Fruit fly (Drosophila melanogaster) whole organism, embryonic: ENCODE measurements around the gene CG42815.

Experiments used
- Atf3 ChIP-seq: fragments of 200-800 bp; sonication (Bioruptor generic); optimal IDR thresholded peaks from 3 replicates; lab custom pipeline; 2016; ENCODE audit warnings: missing biosample characterization, missing genetic modification characterization
- B-H2 ChIP-seq: fragments of 200-800 bp; sonication (Bioruptor generic); optimal IDR thresholded peaks from 2 replicates; lab custom pipeline; 2018; ENCODE audit warnings: missing biosample characterization, mild to moderate bottlenecking, missing genetic modification characterization
- CG11696 ChIP-seq: fragments of 200-800 bp; sonication (Bioruptor generic); IDR thresholded peaks from 2 replicates; pipeline ENCODE4 v1.3.6; 2022; ENCODE audit warnings: missing biosample characterization, missing genetic modification characterization
- CG12659 ChIP-seq: fragments of 200-800 bp; sonication (Bioruptor generic); optimal IDR thresholded peaks from 3 replicates; lab custom pipeline; 2017; ENCODE audit warnings: mild to moderate bottlenecking, missing biosample characterization, missing genetic modification reagents, missing genetic modification characterization
- CG14710 ChIP-seq: fragments of 200-800 bp; sonication (Bioruptor generic); optimal IDR thresholded peaks from 3 replicates; lab custom pipeline; 2019; ENCODE audit warnings: missing biosample characterization, mild to moderate bottlenecking, missing genetic modification characterization, moderate library complexity
- CG14860 ChIP-seq: fragments of 200-800 bp; sonication (Bioruptor generic); IDR thresholded peaks from 3 replicates; pipeline ENCODE4 v1.3.6; 2022; ENCODE audit warnings: missing biosample characterization, missing genetic modification characterization; ENCODE audit not compliant: partially characterized antibody
- CG16779 ChIP-seq: fragments of 200-800 bp; sonication (Bioruptor generic); IDR thresholded peaks from 2 replicates; pipeline ENCODE4 v1.3.6; 2022; ENCODE audit warnings: missing biosample characterization, missing genetic modification characterization
- CG17912 ChIP-seq: fragments of 200-800 bp; sonication (Bioruptor generic); optimal IDR thresholded peaks from 2 replicates; lab custom pipeline; 2018; ENCODE audit warnings: missing biosample characterization, mild to moderate bottlenecking, missing genetic modification characterization
- CG3065 ChIP-seq: fragments of 200-800 bp; sonication (Bioruptor generic); optimal IDR thresholded peaks from 2 replicates; lab custom pipeline; 2016; ENCODE audit warnings: missing biosample characterization, missing genetic modification characterization
- CG32767 ChIP-seq: fragments of 200-800 bp; sonication (Bioruptor generic); IDR thresholded peaks from 2 replicates; pipeline ENCODE4 v1.3.6; 2022; ENCODE audit warnings: missing biosample characterization, missing genetic modification characterization
- CG4617 ChIP-seq: fragments of 200-800 bp; sonication (Bioruptor generic); optimal IDR thresholded peaks from 3 replicates; lab custom pipeline; 2016; ENCODE audit warnings: missing biosample characterization, missing genetic modification characterization, borderline replicate concordance
- CG8944 ChIP-seq: fragments of 200-800 bp; sonication (Bioruptor generic); optimal IDR thresholded peaks from 3 replicates; lab custom pipeline; 2016; ENCODE audit warnings: missing biosample characterization, missing genetic modification characterization
- CG9437 ChIP-seq: fragments of 200-800 bp; sonication (Bioruptor generic); optimal IDR thresholded peaks from 2 replicates; lab custom pipeline; 2018; ENCODE audit warnings: missing biosample characterization, mild to moderate bottlenecking, missing genetic modification characterization
- Camta ChIP-seq: fragments of 200-800 bp; sonication (Bioruptor generic); optimal IDR thresholded peaks from 2 replicates; lab custom pipeline; 2016; ENCODE audit warnings: missing biosample characterization, missing genetic modification characterization
- CoRest ChIP-seq: fragments of 200-800 bp; sonication (Bioruptor generic); optimal IDR thresholded peaks from 3 replicates; lab custom pipeline; 2018; ENCODE audit warnings: missing biosample characterization, mild to moderate bottlenecking, missing genetic modification characterization, moderate library complexity
- D ChIP-seq, 2 experiments: fragments of 200-800 bp in 1 of 2; fragments of >200 bp in 1 of 2; sonication (Bioruptor generic) in 1 of 2; optimal IDR thresholded peaks; 2 replicates in 1 of 2; 3 replicates in 1 of 2; lab custom pipeline; 2017; ENCODE audit warnings: mild to moderate bottlenecking in 1 of 2, missing biosample characterization in 1 of 2, missing genetic modification characterization in 1 of 2, missing genetic modification reagents in 1 of 2
- Dip2 ChIP-seq: fragments of 200-800 bp; sonication (Bioruptor generic); IDR thresholded peaks from 2 replicates; pipeline ENCODE4 v1.3.6; 2022; ENCODE audit warnings: missing biosample characterization, missing genetic modification characterization
- Dip3 ChIP-seq: fragments of 200-800 bp; sonication (Bioruptor generic); optimal IDR thresholded peaks from 3 replicates; lab custom pipeline; 2016; ENCODE audit warnings: missing biosample characterization, missing genetic modification characterization
- Dll ChIP-seq: fragments of 200-800 bp; sonication (Bioruptor generic); IDR thresholded peaks from 4 replicates; pipeline ENCODE4 v1.3.6; 2022; ENCODE audit warnings: missing biosample characterization, missing genetic modification characterization; ENCODE audit not compliant: partially characterized antibody
- Elba2 ChIP-seq: fragments of 200-800 bp; sonication (Bioruptor generic); optimal IDR thresholded peaks from 3 replicates; lab custom pipeline; 2016; ENCODE audit warnings: missing biosample characterization, missing genetic modification characterization
- Ets97D ChIP-seq: fragments of 200-800 bp; sonication (Bioruptor generic); optimal IDR thresholded peaks from 3 replicates; lab custom pipeline; 2016; ENCODE audit warnings: missing biosample characterization, missing genetic modification characterization
- HmgD ChIP-seq: fragments of 200-800 bp; sonication (Bioruptor generic); optimal IDR thresholded peaks from 3 replicates; lab custom pipeline; 2016; ENCODE audit warnings: missing biosample characterization, missing genetic modification characterization
- Mrtf ChIP-seq: fragments of 200-800 bp; sonication (Bioruptor generic); IDR thresholded peaks from 3 replicates; pipeline ENCODE4 v1.3.6; 2022; ENCODE audit warnings: missing biosample characterization, missing genetic modification characterization
- PHDP ChIP-seq: fragments of 200-800 bp; sonication (Bioruptor generic); optimal IDR thresholded peaks from 3 replicates; lab custom pipeline; 2018; ENCODE audit warnings: missing biosample characterization, mild to moderate bottlenecking, missing genetic modification characterization, moderate library complexity
- Ravus ChIP-seq: fragments of 200-800 bp; sonication (Bioruptor generic); IDR thresholded peaks from 2 replicates; pipeline ENCODE4 v1.3.6; 2022; ENCODE audit warnings: missing biosample characterization, missing genetic modification characterization
- Sry-δ ChIP-seq: fragments of 200-800 bp; sonication (Bioruptor generic); optimal IDR thresholded peaks from 2 replicates; lab custom pipeline; 2016; ENCODE audit warnings: missing biosample characterization, missing genetic modification characterization
- Trl ChIP-seq, 3 experiments: fragments of >200 bp in 2 of 3; fragments of 200-800 bp in 1 of 3; sonication (Bioruptor generic) in 1 of 3; optimal IDR thresholded peaks; 2 replicates in 1 of 3; 3 replicates in 2 of 3; lab custom pipeline; 2016 to 2017; ENCODE audit warnings: missing biosample characterization in 1 of 3, missing genetic modification characterization in 1 of 3
- Vsx1 ChIP-seq: fragments of 200-800 bp; sonication (Bioruptor generic); optimal IDR thresholded peaks from 2 replicates; lab custom pipeline; 2017; ENCODE audit warnings: missing biosample characterization, mild to moderate bottlenecking, missing genetic modification characterization, missing genetic modification reagents
- al ChIP-seq: fragments of 200-800 bp; sonication (Bioruptor generic); IDR thresholded peaks from 2 replicates; pipeline ENCODE4 v1.3.6; 2022; ENCODE audit warnings: missing biosample characterization, missing genetic modification characterization
- chif ChIP-seq, 2 experiments: fragments of 200-800 bp; sonication (Bioruptor generic); optimal IDR thresholded peaks; 3 replicates each; lab custom pipeline; 2016; ENCODE audit warnings: missing biosample characterization in 2 of 2, missing genetic modification characterization in 2 of 2
- dmrt99B ChIP-seq: fragments of 200-800 bp; sonication (Bioruptor generic); optimal IDR thresholded peaks from 2 replicates; lab custom pipeline; 2018; ENCODE audit warnings: missing biosample characterization, mild to moderate bottlenecking, missing genetic modification characterization, moderate library complexity
- ftz-f1 ChIP-seq: fragments of 200-800 bp; sonication (Bioruptor generic); optimal IDR thresholded peaks from 2 replicates; lab custom pipeline; 2016; ENCODE audit warnings: missing biosample characterization, missing genetic modification characterization
- gem ChIP-seq: fragments of 200-800 bp; sonication (Bioruptor generic); optimal IDR thresholded peaks from 2 replicates; lab custom pipeline; 2019; ENCODE audit warnings: missing biosample characterization, mild to moderate bottlenecking, missing genetic modification characterization, moderate library complexity
- grau ChIP-seq: fragments of 200-800 bp; optimal IDR thresholded peaks from 3 replicates; lab custom pipeline; 2019; ENCODE audit warnings: missing biosample characterization, mild to moderate bottlenecking, missing genetic modification characterization, moderate library complexity
- her ChIP-seq: fragments of 200-800 bp; sonication (Bioruptor generic); optimal IDR thresholded peaks from 2 replicates; lab custom pipeline; 2016; ENCODE audit warnings: missing biosample characterization, missing genetic modification characterization
- hkb ChIP-seq, 2 experiments: fragments of 200-800 bp in 1 of 2; fragments of >200 bp in 1 of 2; sonication (Bioruptor generic) in 1 of 2; IDR thresholded peaks in 1 of 2; optimal IDR thresholded peaks in 1 of 2; 2 replicates each; pipeline versions ENCODE4 v1.3.6 to Lab custom; 2017 to 2022; ENCODE audit warnings: missing biosample characterization in 1 of 2, missing genetic modification characterization in 1 of 2
- jing ChIP-seq: fragments of 200-800 bp; sonication (Bioruptor generic); optimal IDR thresholded peaks from 2 replicates; lab custom pipeline; 2018; ENCODE audit warnings: missing biosample characterization, mild to moderate bottlenecking, missing genetic modification characterization
- lab ChIP-seq: fragments of 200-800 bp; sonication (Bioruptor generic); optimal IDR thresholded peaks from 3 replicates; lab custom pipeline; 2017; ENCODE audit warnings: missing biosample characterization, missing genetic modification characterization, mild to moderate bottlenecking, moderate library complexity, missing genetic modification reagents
- lilli ChIP-seq: fragments of 200-800 bp; sonication (Bioruptor generic); optimal IDR thresholded peaks from 3 replicates; lab custom pipeline; 2016; ENCODE audit warnings: missing biosample characterization, missing genetic modification characterization
- nmo ChIP-seq: fragments of 200-800 bp; sonication (Bioruptor generic); optimal IDR thresholded peaks from 2 replicates; lab custom pipeline; 2018; ENCODE audit warnings: missing biosample characterization, mild to moderate bottlenecking, missing genetic modification characterization, moderate library complexity
- odd ChIP-seq: fragments of 200-800 bp; sonication (Bioruptor generic); optimal IDR thresholded peaks from 2 replicates; lab custom pipeline; 2017; ENCODE audit warnings: missing biosample characterization, mild to moderate bottlenecking, missing genetic modification characterization
- otp ChIP-seq: fragments of 200-800 bp; sonication (Bioruptor generic); IDR thresholded peaks from 3 replicates; pipeline ENCODE4, ENCODE4 v1.3.6; 2022; ENCODE audit warnings: missing biosample characterization, missing genetic modification characterization
- pzg ChIP-seq: fragments of 200-800 bp; sonication (Bioruptor generic); optimal IDR thresholded peaks from 3 replicates; lab custom pipeline; 2018; ENCODE audit warnings: missing biosample characterization, mild to moderate bottlenecking, missing genetic modification characterization, moderate library complexity
- seq ChIP-seq: fragments of 200-800 bp; sonication (Bioruptor generic); IDR thresholded peaks from 2 replicates; pipeline ENCODE4 v1.3.6; 2022; ENCODE audit warnings: missing biosample characterization, missing genetic modification characterization
- stwl ChIP-seq: fragments of 200-800 bp; sonication (Bioruptor generic); optimal IDR thresholded peaks from 3 replicates; lab custom pipeline; 2018; ENCODE audit warnings: missing biosample characterization, mild to moderate bottlenecking, missing genetic modification characterization, moderate library complexity
- tll ChIP-seq, 2 experiments: fragments of 200-800 bp in 1 of 2; fragments of >200 bp in 1 of 2; sonication (Bioruptor generic) in 1 of 2; optimal IDR thresholded peaks; 2 replicates each; lab custom pipeline; 2017 to 2019; ENCODE audit warnings: missing biosample characterization in 2 of 2, missing genetic modification characterization in 2 of 2, mild to moderate bottlenecking in 1 of 2, moderate library complexity in 1 of 2
- toy ChIP-seq: fragments of 200-800 bp; sonication (Bioruptor generic); IDR thresholded peaks from 2 replicates; pipeline ENCODE4 v1.3.6; 2022; ENCODE audit warnings: missing biosample characterization, missing genetic modification characterization
- tup ChIP-seq: fragments of 200-800 bp; sonication (Bioruptor generic); optimal IDR thresholded peaks from 2 replicates; lab custom pipeline; 2016; ENCODE audit warnings: missing biosample characterization, mild to moderate bottlenecking, missing genetic modification characterization, moderate library complexity
- zfh2 ChIP-seq: fragments of 200-800 bp; sonication (Bioruptor generic); optimal IDR thresholded peaks from 2 replicates; lab custom pipeline; 2016; ENCODE audit warnings: missing biosample characterization, missing genetic modification characterization

Gene CG42815

DNA sequence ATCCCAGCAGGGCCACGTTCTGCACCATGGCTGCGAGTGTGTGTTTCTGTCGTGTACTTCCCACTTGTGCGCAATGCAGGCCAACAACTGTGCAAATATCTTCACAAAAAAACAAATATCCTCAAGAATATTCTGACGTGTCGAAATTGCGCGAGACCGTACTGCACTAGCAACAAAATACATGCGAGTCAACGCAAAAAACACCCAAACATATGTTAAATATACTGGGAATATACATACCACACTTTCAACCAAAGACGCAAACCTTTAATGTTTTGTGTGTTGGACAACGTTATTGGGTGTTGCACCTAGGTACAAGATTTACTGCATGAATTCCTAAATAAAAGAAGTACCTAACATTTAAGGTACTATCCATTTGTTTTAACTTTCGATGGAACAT lies 10.8 kb upstream of the CG42815 start, which contains the start of gene NUCB1 (continued):
- TF ChIP-seq CG3065 (GFP tag; lab: Kevin White, UChicago) (peak; percentile 18), odd (GFP tag; lab: Kevin White, UChicago) (no peak), otp (GFP tag; lab: Robert Waterston, UW) (no peak), PHDP (tag; lab: Kevin White, UChicago) (no peak), D (optimal IDR thresholded peaks at IDR 0.05; lab: Kevin White, UChicago) (peak; percentile 11), D (GFP tag; optimal IDR thresholded peaks at IDR 0.05; lab: Kevin White, UChicago) (no peak), Elba2 (GFP tag; lab: Kevin White, UChicago) (no peak), B-H2 (GFP tag; lab: Kevin White, UChicago) (peak; percentile 67), HmgD (GFP tag; lab: Kevin White, UChicago) (peak; percentile 72), lilli (peak; percentile 56), Ravus (GFP tag; lab: Robert Waterston, UW) (no peak), gem (no peak), stwl (tag; lab: Kevin White, UChicago) (peak; percentile 97), al (GFP tag; lab: Robert Waterston, UW) (no peak), CG9437 (GFP tag; lab: Kevin White, UChicago) (no peak), CG11696 (GFP tag; lab: Robert Waterston, UW) (no peak), lab (GFP tag; lab: Kevin White, UChicago) (no peak), Atf3 (GFP tag; lab: Kevin White, UChicago) (no peak), seq (GFP tag; lab: Robert Waterston, UW) (no peak), jing (GFP tag; lab: Kevin White, UChicago) (no peak), Dip2 (GFP tag; lab: Robert Waterston, UW) (no peak), Dip3 (peak; percentile 43), CG32767 (no peak), hkb (optimal IDR thresholded peaks at IDR 0.05; lab: Kevin White, UChicago) (no peak), hkb (GFP tag; IDR thresholded peaks at IDR 0.05; lab: Robert Waterston, UW) (peak; percentile 36; the same call in 1 of the 2 replicates), grau (tag; lab: Kevin White, UChicago) (no peak), CG14860 (GFP tag; lab: Robert Waterston, UW) (no peak), Camta (GFP tag; lab: Kevin White, UChicago) (peak; percentile 15), toy (GFP tag; lab: Robert Waterston, UW) (no peak), CoRest (tag; lab: Kevin White, UChicago) (peak; percentile 47), nmo (peak; percentile 77), Mrtf (GFP tag; lab: Robert Waterston, UW) (no peak), CG14710 (tag; lab: Kevin White, UChicago) (peak; percentile 60), tup (GFP tag; lab: Kevin White, UChicago) (peak; percentile 27), CG8944 (GFP tag; lab: Kevin White, UChicago) (peak; percentile 33), ftz-f1 (GFP tag; lab: Kevin White, UChicago) (no peak), chif (GFP tag; optimal IDR thresholded peaks at IDR 0.05; lab: Kevin White, UChicago) (no peak), CG4617 (GFP tag; lab: Kevin White, UChicago) (peak; percentile 94), dmrt99B (no peak), Dll (GFP tag; lab: Robert Waterston, UW) (no peak), pzg (peak; percentile 98), Vsx1 (no peak), Trl (optimal IDR thresholded peaks at IDR 0.05; lab: Kevin White, UChicago) (no peak), Trl (GFP tag; optimal IDR thresholded peaks at IDR 0.05; lab: Kevin White, UChicago) (peak; percentile 36), her (no peak), CG16779 (GFP tag; lab: Robert Waterston, UW) (0 out of 2 replicates have a peak, but pooled peaks have one; percentile 22), Sry-δ (peak; percentile 41), CG17912 (GFP tag; lab: Kevin White, UChicago) (peak; percentile 63), tll (GFP tag; optimal IDR thresholded peaks at IDR 0.05; lab: Kevin White, UChicago) (peak in 1 of 2 experiments; percentile 74), CG12659 (peak; percentile 63), zfh2 (peak; percentile 49), Ets97D (peak; percentile 85)
